Worm (Caenorhabditis elegans) whole organism, early embryonic: ENCODE measurements around the gene R07E5.15.

ENCODE experiments used
- B0310.2 ChIP-seq: sonication (generic microtip); optimal IDR thresholded peaks from 2 replicates; lab custom pipeline; 2016; ENCODE audit warnings: mild to moderate bottlenecking, missing genetic modification characterization, missing compliant biosample characterization
- ama-1 ChIP-seq: fragments of 150-350 bp; optimal IDR thresholded peaks from 2 replicates; lab custom pipeline; 2014
- ceh-36 ChIP-seq: sonication (generic microtip); optimal IDR thresholded peaks from 2 replicates; lab custom pipeline; 2016; ENCODE audit warnings: missing genetic modification characterization, inconsistent platforms, missing compliant biosample characterization
- flt-1 ChIP-seq: fragments of 200-800 bp; sonication (Bioruptor generic); IDR thresholded peaks from 2 replicates; pipeline ENCODE4 v1.3.6; 2022; ENCODE audit warnings: missing genetic modification characterization, missing compliant biosample characterization
- hmbx-1 ChIP-seq: sonication (generic microtip); optimal IDR thresholded peaks from 2 replicates; lab custom pipeline; 2016; ENCODE audit warnings: mild to moderate bottlenecking, missing genetic modification characterization, missing compliant biosample characterization
- scrt-1 ChIP-seq: fragments of 200-800 bp; sonication (Bioruptor generic); IDR thresholded peaks from 2 replicates; pipeline ENCODE4 v1.3.6; 2022; ENCODE audit warnings: missing genetic modification characterization, missing compliant biosample characterization
- sea-1 ChIP-seq: fragments of 200-800 bp; sonication (Bioruptor generic); conservative IDR thresholded peaks from 2 replicates; pipeline ENCODE4 v1.3.6; 2022; ENCODE audit warnings: missing genetic modification characterization, missing compliant biosample characterization
- tbx-37 ChIP-seq: fragments of 200-800 bp; sonication (Bioruptor generic); conservative IDR thresholded peaks from 2 replicates; pipeline ENCODE4 v1.3.6; 2022; ENCODE audit warnings: missing genetic modification reagents, missing genetic modification characterization, missing compliant biosample characterization

DNA sequence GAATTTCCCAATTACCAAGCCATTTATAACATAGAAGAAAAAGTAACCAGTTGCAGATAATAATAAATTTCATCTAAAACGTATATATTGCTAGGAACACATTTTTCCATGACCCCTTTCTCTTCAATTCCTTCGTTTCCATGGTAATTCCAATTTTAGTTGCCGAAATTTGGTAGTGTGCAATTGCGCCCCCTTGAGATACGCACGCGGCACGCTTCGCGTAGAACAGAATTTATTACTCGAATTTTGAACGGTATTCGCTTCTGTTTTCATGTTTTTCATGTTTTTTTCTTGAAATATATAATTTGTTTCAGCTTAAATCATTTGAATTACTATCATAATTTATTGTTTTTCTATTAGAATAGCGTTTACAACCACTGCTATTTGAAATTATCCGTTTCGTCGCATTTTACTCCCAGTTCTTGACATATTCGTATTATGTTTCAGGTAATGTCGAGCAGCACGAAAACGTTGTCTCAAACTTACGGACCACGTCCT lies 3.1 kb downstream of the R07E5.15 start, which contains the start of the genes R07E5.17 and snfc-5:
- TF ChIP-seq scrt-1 (no peak), B0310.2 (no peak), flt-1 (GFP tag; lab: Robert Waterston, UW) (no peak), hmbx-1 (tag; lab: Kevin White, UChicago) (no peak), ama-1 (lab: Kevin White, UChicago) (no peak), ceh-36 (tag; lab: Kevin White, UChicago) (no peak), tbx-37 (GFP tag; lab: Robert Waterston, UW) (no peak), sea-1 (GFP tag; lab: Robert Waterston, UW) (no peak)
